Fruit fly (Drosophila melanogaster) whole organism, prepupa: ENCODE measurements around the gene CG13367.
A peak's percentile ranks its signal among the peaks of the same experiment; 100 is the strongest.

Experiments
- Blimp-1 ChIP-seq: fragments of 200-800 bp; sonication (Bioruptor generic); optimal IDR thresholded peaks from 3 replicates; lab custom pipeline; 2017; ENCODE audit warnings: missing biosample characterization, missing genetic modification characterization, mild to moderate bottlenecking, moderate library complexity, missing genetic modification reagents
- CG10631 ChIP-seq: fragments of 200-800 bp; sonication (Bioruptor generic); optimal IDR thresholded peaks from 2 replicates; lab custom pipeline; 2016; ENCODE audit warnings: missing biosample characterization, missing genetic modification characterization
- CG10669 ChIP-seq: fragments of 200-800 bp; sonication (Bioruptor generic); optimal IDR thresholded peaks from 3 replicates; lab custom pipeline; 2018; ENCODE audit warnings: missing biosample characterization, mild to moderate bottlenecking, missing genetic modification characterization, moderate library complexity
- CG11294 ChIP-seq: fragments of 200-800 bp; sonication (Bioruptor generic); IDR thresholded peaks from 2 replicates; pipeline ENCODE4 v1.3.6; 2022; ENCODE audit warnings: missing biosample characterization, missing genetic modification characterization
- CG11762 ChIP-seq: fragments of 200-800 bp; sonication (Bioruptor generic); optimal IDR thresholded peaks from 3 replicates; lab custom pipeline; 2016; ENCODE audit warnings: missing biosample characterization, missing genetic modification characterization; ENCODE audit not compliant: insufficient read depth
- CG11902 ChIP-seq: fragments of 200-800 bp; sonication (Bioruptor generic); optimal IDR thresholded peaks from 3 replicates; lab custom pipeline; 2016; ENCODE audit warnings: missing biosample characterization, missing genetic modification characterization
- CG15336 ChIP-seq: fragments of 200-800 bp; sonication (Bioruptor generic); IDR thresholded peaks from 2 replicates; pipeline ENCODE4 v1.3.6; 2022; ENCODE audit warnings: missing biosample characterization, missing genetic modification characterization
- CG1621 ChIP-seq: fragments of 200-800 bp; sonication (Bioruptor generic); optimal IDR thresholded peaks from 3 replicates; lab custom pipeline; 2018; ENCODE audit warnings: missing biosample characterization, mild to moderate bottlenecking, missing genetic modification characterization
- CG16779 ChIP-seq: fragments of 200-800 bp; sonication (Bioruptor generic); optimal IDR thresholded peaks from 3 replicates; lab custom pipeline; 2017; ENCODE audit warnings: missing biosample characterization, mild to moderate bottlenecking, missing genetic modification characterization
- CG3032 ChIP-seq: fragments of 200-800 bp; optimal IDR thresholded peaks from 2 replicates; lab custom pipeline; 2019; ENCODE audit warnings: missing biosample characterization, mild to moderate bottlenecking, missing genetic modification characterization, moderate library complexity
- CG31627 ChIP-seq: fragments of 200-800 bp; sonication (Bioruptor generic); optimal IDR thresholded peaks from 3 replicates; lab custom pipeline; 2016; ENCODE audit warnings: missing biosample characterization, missing genetic modification characterization
- CG32006 ChIP-seq: fragments of 200-800 bp; sonication (Bioruptor generic); optimal IDR thresholded peaks from 3 replicates; lab custom pipeline; 2017; ENCODE audit warnings: missing biosample characterization, mild to moderate bottlenecking, missing genetic modification characterization
- CG34406 ChIP-seq: fragments of 200-800 bp; sonication (Bioruptor generic); optimal IDR thresholded peaks from 3 replicates; lab custom pipeline; 2016; ENCODE audit warnings: missing biosample characterization, missing genetic modification characterization
- CG3919 ChIP-seq: fragments of 200-800 bp; sonication (Bioruptor generic); optimal IDR thresholded peaks from 3 replicates; lab custom pipeline; 2016; ENCODE audit warnings: missing biosample characterization, missing genetic modification characterization
- CG6163 ChIP-seq: fragments of 200-800 bp; sonication (Bioruptor generic); IDR thresholded peaks from 3 replicates; pipeline ENCODE4 v1.3.6; 2022; ENCODE audit warnings: missing biosample characterization, missing genetic modification characterization
- CG6792 ChIP-seq: fragments of 200-800 bp; sonication (Bioruptor generic); optimal IDR thresholded peaks from 3 replicates; lab custom pipeline; 2016; ENCODE audit warnings: missing biosample characterization, missing genetic modification characterization
- CG6808 ChIP-seq: fragments of 200-800 bp; sonication (Bioruptor generic); optimal IDR thresholded peaks from 3 replicates; lab custom pipeline; 2017; ENCODE audit warnings: missing biosample characterization, missing genetic modification characterization, mild to moderate bottlenecking, moderate library complexity, missing genetic modification reagents
- CG6854 ChIP-seq: fragments of 200-800 bp; sonication (Bioruptor generic); optimal IDR thresholded peaks from 2 replicates; lab custom pipeline; 2017; ENCODE audit warnings: missing biosample characterization, mild to moderate bottlenecking, missing genetic modification characterization
- CG7368 ChIP-seq: fragments of 200-800 bp; sonication (Bioruptor generic); optimal IDR thresholded peaks from 3 replicates; lab custom pipeline; 2016; ENCODE audit warnings: missing biosample characterization, missing genetic modification characterization
- CG8319 ChIP-seq: fragments of 200-800 bp; sonication (Bioruptor generic); optimal IDR thresholded peaks from 3 replicates; lab custom pipeline; 2016; ENCODE audit warnings: missing biosample characterization, missing genetic modification characterization
- CG8632 ChIP-seq: fragments of 200-800 bp; sonication (Bioruptor generic); optimal IDR thresholded peaks from 3 replicates; lab custom pipeline; 2016; ENCODE audit warnings: missing biosample characterization, missing genetic modification characterization
- Eip75B ChIP-seq: fragments of 200-800 bp; sonication (Bioruptor generic); optimal IDR thresholded peaks from 3 replicates; lab custom pipeline; 2016; ENCODE audit warnings: missing biosample characterization, missing genetic modification characterization
- Eip93F ChIP-seq: fragments of 200-800 bp; sonication (Bioruptor generic); optimal IDR thresholded peaks from 2 replicates; lab custom pipeline; 2016; ENCODE audit warnings: missing biosample characterization, mild to moderate bottlenecking, missing genetic modification characterization
- Ets21C ChIP-seq: fragments of 200-800 bp; sonication (Bioruptor generic); optimal IDR thresholded peaks from 3 replicates; lab custom pipeline; 2016; ENCODE audit warnings: missing biosample characterization, missing genetic modification characterization
- Gug ChIP-seq: fragments of 200-800 bp; sonication (Bioruptor generic); IDR thresholded peaks from 2 replicates; pipeline ENCODE4 v1.3.6; 2022; ENCODE audit warnings: missing biosample characterization, missing genetic modification characterization
- Hr38 ChIP-seq: sonication (Bioruptor generic); optimal IDR thresholded peaks from 2 replicates; lab custom pipeline; 2016; ENCODE audit warnings: missing biosample characterization, missing genetic modification characterization
- Hr39 ChIP-seq: fragments of 200-800 bp; sonication (Bioruptor generic); optimal IDR thresholded peaks from 2 replicates; lab custom pipeline; 2016; ENCODE audit warnings: missing biosample characterization, missing genetic modification characterization
- Hr4 ChIP-seq: fragments of 200-800 bp; sonication (Bioruptor generic); optimal IDR thresholded peaks from 3 replicates; lab custom pipeline; 2016; ENCODE audit warnings: missing biosample characterization, missing genetic modification characterization
- Lpt ChIP-seq: fragments of 200-800 bp; sonication (Bioruptor generic); optimal IDR thresholded peaks from 3 replicates; lab custom pipeline; 2016; ENCODE audit warnings: missing biosample characterization, missing genetic modification characterization
- Met ChIP-seq: fragments of 200-800 bp; sonication (Bioruptor generic); optimal IDR thresholded peaks from 3 replicates; lab custom pipeline; 2016; ENCODE audit warnings: missing biosample characterization, missing genetic modification characterization
- Smox ChIP-seq: fragments of 200-800 bp; sonication (Bioruptor generic); optimal IDR thresholded peaks from 3 replicates; lab custom pipeline; 2016; ENCODE audit warnings: missing biosample characterization, missing genetic modification characterization
- Sox102F ChIP-seq: fragments of 200-800 bp; sonication (Bioruptor generic); optimal IDR thresholded peaks from 2 replicates; lab custom pipeline; 2016; ENCODE audit warnings: missing biosample characterization, mild to moderate bottlenecking, missing genetic modification characterization
- Sox14 ChIP-seq: fragments of 200-800 bp; sonication (Bioruptor generic); optimal IDR thresholded peaks from 3 replicates; lab custom pipeline; 2016; ENCODE audit warnings: missing biosample characterization, missing genetic modification characterization
- Sox15 ChIP-seq: fragments of 200-800 bp; sonication (Bioruptor generic); optimal IDR thresholded peaks from 3 replicates; lab custom pipeline; 2016; ENCODE audit warnings: missing biosample characterization, missing genetic modification characterization
- achi ChIP-seq: fragments of 200-800 bp; sonication (Bioruptor generic); optimal IDR thresholded peaks from 3 replicates; lab custom pipeline; 2016; ENCODE audit warnings: missing biosample characterization, missing genetic modification characterization
- cyc ChIP-seq: fragments of 200-800 bp; sonication (Bioruptor generic); optimal IDR thresholded peaks from 3 replicates; lab custom pipeline; 2016; ENCODE audit warnings: missing biosample characterization, missing genetic modification characterization
- dac ChIP-seq: fragments of 200-800 bp; sonication (Bioruptor generic); optimal IDR thresholded peaks from 2 replicates; lab custom pipeline; 2017; ENCODE audit warnings: missing biosample characterization, mild to moderate bottlenecking, missing genetic modification characterization
- eg ChIP-seq: fragments of 200-800 bp; sonication (Bioruptor generic); IDR thresholded peaks from 3 replicates; pipeline ENCODE4 v1.3.6; 2022; ENCODE audit warnings: missing biosample characterization, missing genetic modification characterization
- esn ChIP-seq: fragments of 200-800 bp; sonication (Bioruptor generic); optimal IDR thresholded peaks from 2 replicates; lab custom pipeline; 2016; ENCODE audit warnings: missing biosample characterization, mild to moderate bottlenecking, missing genetic modification characterization, moderate library complexity
- fd59A ChIP-seq: fragments of 200-800 bp; sonication (Bioruptor generic); optimal IDR thresholded peaks from 2 replicates; lab custom pipeline; 2017; ENCODE audit warnings: missing biosample characterization, mild to moderate bottlenecking, missing genetic modification characterization, missing genetic modification reagents
- fd85E ChIP-seq: fragments of 200-800 bp; sonication (Bioruptor generic); optimal IDR thresholded peaks from 3 replicates; lab custom pipeline; 2016; ENCODE audit warnings: missing biosample characterization, missing genetic modification characterization
- fkh ChIP-seq: fragments of 200-800 bp; sonication (Bioruptor generic); optimal IDR thresholded peaks from 3 replicates; lab custom pipeline; 2017; ENCODE audit warnings: missing biosample characterization, mild to moderate bottlenecking, missing genetic modification characterization, moderate library complexity
- lz ChIP-seq: fragments of 200-800 bp; sonication (Bioruptor generic); optimal IDR thresholded peaks from 3 replicates; lab custom pipeline; 2016; ENCODE audit warnings: missing biosample characterization, missing genetic modification characterization
- pdm3 ChIP-seq: fragments of 200-800 bp; sonication (Bioruptor generic); optimal IDR thresholded peaks from 3 replicates; lab custom pipeline; 2016; ENCODE audit warnings: missing biosample characterization, missing genetic modification characterization
- salr ChIP-seq, 2 experiments: fragments of 200-800 bp; sonication (Bioruptor generic); optimal IDR thresholded peaks; 3 replicates each; lab custom pipeline; 2016 to 2018; ENCODE audit warnings: missing biosample characterization in 2 of 2, missing genetic modification characterization in 2 of 2, mild to moderate bottlenecking in 1 of 2
- spab ChIP-seq: fragments of 200-800 bp; sonication (Bioruptor generic); optimal IDR thresholded peaks from 2 replicates; lab custom pipeline; 2017; ENCODE audit warnings: missing biosample characterization, mild to moderate bottlenecking, missing genetic modification characterization, missing genetic modification reagents
- ss ChIP-seq, 2 experiments: fragments of 200-800 bp; sonication (Bioruptor generic); optimal IDR thresholded peaks; 2 replicates in 1 of 2; 3 replicates in 1 of 2; lab custom pipeline; 2017 to 2018; ENCODE audit warnings: mild to moderate bottlenecking in 2 of 2, missing biosample characterization in 2 of 2, missing genetic modification characterization in 2 of 2, moderate library complexity in 1 of 2
- topi ChIP-seq: fragments of 200-800 bp; sonication (Bioruptor generic); optimal IDR thresholded peaks from 3 replicates; lab custom pipeline; 2016; ENCODE audit warnings: missing biosample characterization, missing genetic modification characterization
- vri ChIP-seq: fragments of 200-800 bp; sonication (Bioruptor generic); optimal IDR thresholded peaks from 3 replicates; lab custom pipeline; 2016; ENCODE audit warnings: missing biosample characterization, mild to moderate bottlenecking, missing genetic modification characterization

The CG13367 gene

dm6 chrX:625157-625627 lies 19.4 kb upstream of the CG13367 start, which contains the start of the genes CG13364 and Hinfp (continued):
- no peak for TF ChIP-seq CG16779 (tag; lab: Kevin White, UChicago)

- TF ChIP-seq spab (GFP tag; lab: Kevin White, UChicago): no peak
- TF ChIP-seq Met (GFP tag; lab: Kevin White, UChicago): no peak
- TF ChIP-seq fd85E: no peak
- peak; percentile 67 for TF ChIP-seq topi (GFP tag; lab: Kevin White, UChicago)
- TF ChIP-seq CG11294 (GFP tag; lab: Robert Waterston, UW): no peak
- no peak for TF ChIP-seq Eip93F (GFP tag; lab: Kevin White, UChicago)
- TF ChIP-seq Sox14: peak; percentile 63
- peak; percentile 66 for TF ChIP-seq achi (GFP tag; lab: Kevin White, UChicago)
- TF ChIP-seq Eip75B (GFP tag; lab: Kevin White, UChicago): no peak
- no peak for TF ChIP-seq Hr39 (GFP tag; lab: Kevin White, UChicago)
- TF ChIP-seq dac (GFP tag; lab: Kevin White, UChicago): peak; percentile 44
- peak in 1 of 2 experiments; percentile 54 for TF ChIP-seq salr (GFP tag; optimal IDR thresholded peaks at IDR 0.05; lab: Kevin White, UChicago)
- no peak for TF ChIP-seq pdm3 (GFP tag; lab: Kevin White, UChicago)
- TF ChIP-seq CG34406 (GFP tag; lab: Kevin White, UChicago): peak; percentile 64
- TF ChIP-seq fd59A (GFP tag; lab: Kevin White, UChicago): no peak
- TF ChIP-seq Gug (GFP tag; lab: Robert Waterston, UW): no peak
- TF ChIP-seq Hr4 (GFP tag; lab: Kevin White, UChicago): no peak
- TF ChIP-seq CG11762: peak; percentile 29
- TF ChIP-seq CG15336 (GFP tag; lab: Robert Waterston, UW): no peak; the same call in 1 of the 2 replicates
- TF ChIP-seq CG6808 (GFP tag; lab: Kevin White, UChicago): no peak
- TF ChIP-seq CG6163 (GFP tag; lab: Robert Waterston, UW): peak; percentile 73
- peak; percentile 40 for TF ChIP-seq CG1621 (tag; lab: Kevin White, UChicago)
- TF ChIP-seq Hr38 (GFP tag; lab: Kevin White, UChicago): no peak
- TF ChIP-seq CG10631: no peak
- no peak for TF ChIP-seq Lpt
- peak; percentile 54 for TF ChIP-seq CG8632
- TF ChIP-seq CG6792 (GFP tag; lab: Kevin White, UChicago): peak; percentile 62
- TF ChIP-seq CG3919 (GFP tag; lab: Kevin White, UChicago): peak; percentile 59
- TF ChIP-seq CG6854 (GFP tag; lab: Kevin White, UChicago): peak; percentile 75
- TF ChIP-seq lz (GFP tag; lab: Kevin White, UChicago): peak; percentile 72
- peak; percentile 42 for TF ChIP-seq CG3032 (tag; lab: Kevin White, UChicago)
- no peak for TF ChIP-seq vri (GFP tag; lab: Kevin White, UChicago)
- peak; percentile 63 for TF ChIP-seq cyc (GFP tag; lab: Kevin White, UChicago)
- TF ChIP-seq CG7368 (GFP tag; lab: Kevin White, UChicago): no peak
- peak; percentile 36 for TF ChIP-seq CG11902 (GFP tag; lab: Kevin White, UChicago)
- no peak for TF ChIP-seq Sox102F
- TF ChIP-seq CG8319 (GFP tag; lab: Kevin White, UChicago): no peak
- TF ChIP-seq CG10669 (GFP tag; lab: Kevin White, UChicago): no peak
- TF ChIP-seq fkh: no peak
- no peak for TF ChIP-seq CG32006
- TF ChIP-seq Blimp-1: peak; percentile 25
- no peak for TF ChIP-seq Smox (GFP tag; lab: Kevin White, UChicago)
- no peak for TF ChIP-seq Ets21C
- TF ChIP-seq CG31627 (GFP tag; lab: Kevin White, UChicago): peak; percentile 66
- peak; percentile 75 for TF ChIP-seq esn (GFP tag; lab: Kevin White, UChicago)
- peak; percentile 29 for TF ChIP-seq Sox15
- TF ChIP-seq eg: peak; percentile 65
- TF ChIP-seq ss (GFP tag; optimal IDR thresholded peaks at IDR 0.05; lab: Kevin White, UChicago): peak; percentile 77 to 83
Observed at dm6 chrX:629239-629821, 15.2 kb upstream of the CG13367 start, which contains the start of the genes RpL36 and Mybbp1A. RpL36 (minus strand) TSS chrX:629483. Mybbp1A (plus strand) TSS chrX:629773.
